Worm (Caenorhabditis elegans) whole organism, young adult: ENCODE data around the gene cnp-2.

ENCODE experiments used
- B0019.2 ChIP-seq: fragments of 200-800 bp; sonication (Bioruptor generic); conservative IDR thresholded peaks from 2 replicates; pipeline ENCODE4 v1.3.6; 2022; ENCODE audit warnings: missing genetic modification reagents, missing genetic modification characterization, missing compliant biosample characterization
- B0261.1 ChIP-seq: sonication (generic microtip); optimal IDR thresholded peaks from 2 replicates; lab custom pipeline; 2016; ENCODE audit warnings: mild to moderate bottlenecking, missing genetic modification characterization, moderate library complexity, missing compliant biosample characterization
- F22D6.2 ChIP-seq: sonication (generic microtip); optimal IDR thresholded peaks from 2 replicates; lab custom pipeline; 2016; ENCODE audit warnings: mild to moderate bottlenecking, missing genetic modification characterization, missing compliant biosample characterization
- F37B4.10 ChIP-seq: fragments of 200-800 bp; sonication (Bioruptor generic); IDR thresholded peaks from 2 replicates; pipeline ENCODE4 v1.3.6; 2022; ENCODE audit warnings: missing genetic modification characterization, missing compliant biosample characterization
- F39B2.1 ChIP-seq: fragments of 200-800 bp; sonication (Bioruptor generic); IDR thresholded peaks from 2 replicates; pipeline ENCODE4 v1.3.6; 2022; ENCODE audit warnings: missing genetic modification reagents, missing genetic modification characterization, missing compliant biosample characterization
- F52B5.7 ChIP-seq: sonication (generic microtip); optimal IDR thresholded peaks from 2 replicates; lab custom pipeline; 2016; ENCODE audit warnings: mild to moderate bottlenecking, missing genetic modification characterization, missing compliant biosample characterization
- F55B11.4 ChIP-seq: sonication (generic microtip); optimal IDR thresholded peaks from 2 replicates; lab custom pipeline; 2016; ENCODE audit warnings: missing compliant biosample characterization, missing genetic modification characterization, borderline replicate concordance; ENCODE audit not compliant: insufficient read depth
- K11D2.4 ChIP-seq: fragments of 200-800 bp; sonication (Bioruptor generic); IDR thresholded peaks from 2 replicates; pipeline ENCODE4 v1.3.6; 2022; ENCODE audit warnings: missing genetic modification reagents, missing genetic modification characterization, missing compliant biosample characterization
- K12H6.12 ChIP-seq: fragments of 200-800 bp; sonication (Bioruptor generic); optimal IDR thresholded peaks from 2 replicates; lab custom pipeline; 2018; ENCODE audit warnings: mild to moderate bottlenecking, missing genetic modification characterization, missing compliant biosample characterization
- Y56A3A.18 ChIP-seq: fragments of 200-800 bp; sonication (Bioruptor generic); IDR thresholded peaks from 2 replicates; pipeline ENCODE4 v1.3.6; 2022; ENCODE audit warnings: missing genetic modification reagents, missing genetic modification characterization, missing compliant biosample characterization
- Y67H2A.10 ChIP-seq: fragments of 200-800 bp; sonication (Bioruptor generic); conservative IDR thresholded peaks from 2 replicates; pipeline ENCODE4 v1.3.6; 2022; ENCODE audit warnings: missing genetic modification reagents, missing genetic modification characterization, missing compliant biosample characterization
- ama-1 ChIP-seq, 3 experiments: fragments of 150-350 bp in 1 of 3; sonication (generic microtip) in 2 of 3; optimal IDR thresholded peaks; 2 replicates each; lab custom pipeline; 2014 to 2018; ENCODE audit warnings: missing biosample characterization in 2 of 3, missing genetic modification characterization in 2 of 3, missing genetic modification reagents in 2 of 3
- aptf-2 ChIP-seq: fragments of 200-800 bp; sonication (Bioruptor generic); conservative IDR thresholded peaks from 2 replicates; pipeline ENCODE4 v1.3.6; 2022; ENCODE audit warnings: missing genetic modification reagents, missing genetic modification characterization, missing compliant biosample characterization
- atf-7 ChIP-seq: sonication (generic microtip); optimal IDR thresholded peaks from 2 replicates; lab custom pipeline; 2017; ENCODE audit warnings: mild to moderate bottlenecking, missing genetic modification characterization, missing compliant biosample characterization
- attf-3 ChIP-seq: fragments of 200-800 bp; sonication (Bioruptor generic); conservative IDR thresholded peaks from 2 replicates; pipeline ENCODE4 v1.3.6; 2022; ENCODE audit warnings: missing genetic modification reagents, missing genetic modification characterization, missing compliant biosample characterization
- attf-5 ChIP-seq: fragments of 200-800 bp; sonication (Bioruptor generic); optimal IDR thresholded peaks from 2 replicates; lab custom pipeline; 2018; ENCODE audit warnings: mild to moderate bottlenecking, missing genetic modification characterization, missing compliant biosample characterization
- bed-2 ChIP-seq: fragments of 200-800 bp; sonication (Bioruptor generic); IDR thresholded peaks from 2 replicates; pipeline ENCODE4 v1.3.6; 2022; ENCODE audit warnings: missing genetic modification reagents, missing genetic modification characterization, missing compliant biosample characterization
- ceh-100 ChIP-seq: fragments of 200-800 bp; sonication (Bioruptor generic); IDR thresholded peaks from 2 replicates; pipeline ENCODE4 v1.3.6; 2022; ENCODE audit warnings: missing genetic modification reagents, missing genetic modification characterization, missing compliant biosample characterization
- chd-7 ChIP-seq: sonication (generic microtip); optimal IDR thresholded peaks from 2 replicates; lab custom pipeline; 2016; ENCODE audit warnings: mild to moderate bottlenecking, missing genetic modification characterization, moderate library complexity, missing compliant biosample characterization
- dox-1 ChIP-seq: fragments of 200-800 bp; sonication (Bioruptor generic); IDR thresholded peaks from 2 replicates; pipeline ENCODE4 v1.3.6; 2022; ENCODE audit warnings: missing genetic modification reagents, missing genetic modification characterization, missing compliant biosample characterization
- egrh-3 ChIP-seq: fragments of 200-800 bp; sonication (Bioruptor generic); IDR thresholded peaks from 2 replicates; pipeline ENCODE4 v1.3.6; 2022; ENCODE audit warnings: missing genetic modification reagents, missing genetic modification characterization, missing compliant biosample characterization
- fkh-3 ChIP-seq: sonication (generic microtip); optimal IDR thresholded peaks from 2 replicates; lab custom pipeline; 2016; ENCODE audit warnings: mild to moderate bottlenecking, missing genetic modification characterization, missing compliant biosample characterization
- him-1 ChIP-seq: sonication (generic microtip); optimal IDR thresholded peaks from 2 replicates; lab custom pipeline; 2016; ENCODE audit warnings: missing genotype, missing genetic modification reagents, missing genetic modification characterization, missing compliant biosample characterization
- hlh-26 ChIP-seq: fragments of 200-800 bp; sonication (Bioruptor generic); conservative IDR thresholded peaks from 2 replicates; pipeline ENCODE4 v1.3.6; 2022; ENCODE audit warnings: missing genetic modification reagents, missing genetic modification characterization, missing compliant biosample characterization
- hrde-1 ChIP-seq: sonication (generic microtip); optimal IDR thresholded peaks from 2 replicates; lab custom pipeline; 2016; ENCODE audit warnings: missing genetic modification characterization, mild to moderate bottlenecking, missing compliant biosample characterization, moderate library complexity, missing genotype, missing genetic modification reagents, borderline replicate concordance
- let-526 ChIP-seq: fragments of 200-800 bp; sonication (Bioruptor generic); IDR thresholded peaks from 2 replicates; pipeline ENCODE4 v1.3.6; 2022; ENCODE audit warnings: missing genetic modification reagents, missing genetic modification characterization, missing compliant biosample characterization
- let-607 ChIP-seq, 2 experiments: fragments of 200-800 bp in 1 of 2; sonication (Bioruptor generic) in 1 of 2; sonication (generic microtip) in 1 of 2; optimal IDR thresholded peaks; 2 replicates each; lab custom pipeline; 2016 to 2018; ENCODE audit warnings: mild to moderate bottlenecking in 2 of 2, missing compliant biosample characterization in 2 of 2, missing genetic modification characterization in 2 of 2, moderate library complexity in 2 of 2, missing genotype in 1 of 2
- lsl-1 ChIP-seq: fragments of 200-800 bp; sonication (Bioruptor generic); optimal IDR thresholded peaks from 2 replicates; lab custom pipeline; 2018; ENCODE audit warnings: mild to moderate bottlenecking, missing genetic modification characterization, moderate library complexity, missing compliant biosample characterization
- madf-10 ChIP-seq: sonication (generic microtip); optimal IDR thresholded peaks from 2 replicates; lab custom pipeline; 2016; ENCODE audit warnings: mild to moderate bottlenecking, missing genetic modification characterization, missing compliant biosample characterization
- madf-6 ChIP-seq: fragments of 200-800 bp; sonication (Bioruptor generic); IDR thresholded peaks from 2 replicates; pipeline ENCODE4 v1.3.6; 2022; ENCODE audit warnings: missing genetic modification reagents, missing genetic modification characterization, missing compliant biosample characterization
- mcd-1 ChIP-seq: fragments of 200-800 bp; sonication (Bioruptor generic); IDR thresholded peaks from 2 replicates; pipeline ENCODE4 v1.3.6; 2022; ENCODE audit warnings: missing genetic modification reagents, missing genetic modification characterization, missing compliant biosample characterization
- mel-28 ChIP-seq: sonication (generic microtip); optimal IDR thresholded peaks from 2 replicates; lab custom pipeline; 2016; ENCODE audit warnings: borderline replicate concordance, mild to moderate bottlenecking, missing genetic modification characterization, missing compliant biosample characterization
- nfya-2 ChIP-seq: fragments of 200-800 bp; sonication (Bioruptor generic); IDR thresholded peaks from 2 replicates; pipeline ENCODE4 v1.3.6; 2022; ENCODE audit warnings: missing genetic modification reagents, missing genetic modification characterization, missing compliant biosample characterization
- nfyb-1 ChIP-seq: fragments of 200-800 bp; sonication (Bioruptor generic); IDR thresholded peaks from 2 replicates; pipeline ENCODE4 v1.3.6; 2022; ENCODE audit warnings: missing genetic modification reagents, missing genetic modification characterization, missing compliant biosample characterization
- nhr-179 ChIP-seq: sonication (generic microtip); optimal IDR thresholded peaks from 2 replicates; lab custom pipeline; 2016; ENCODE audit warnings: mild to moderate bottlenecking, missing genetic modification characterization, missing compliant biosample characterization
- nhr-80 ChIP-seq: sonication (generic microtip); optimal IDR thresholded peaks from 2 replicates; lab custom pipeline; 2016; ENCODE audit warnings: missing genetic modification characterization, missing compliant biosample characterization
- rpc-1 ChIP-seq, 2 experiments: fragments of 150-350 bp in 1 of 2; sonication (generic microtip) in 1 of 2; optimal IDR thresholded peaks; 2 replicates each; lab custom pipeline; 2014 to 2018; ENCODE audit warnings: missing biosample characterization in 1 of 2, missing genetic modification characterization in 1 of 2, missing genetic modification reagents in 1 of 2, missing genotype in 1 of 2
- snpc-4 ChIP-seq, 5 experiments: fragments of 150-350 bp in 1 of 5; sonication (generic microtip) in 4 of 5; optimal IDR thresholded peaks; 2 replicates each; lab custom pipeline; 2014 to 2018; ENCODE audit warnings: missing genetic modification characterization in 5 of 5, missing biosample characterization in 3 of 5, antibody characterized with exemption in 2 of 5, mild to moderate bottlenecking in 2 of 5, missing compliant biosample characterization in 2 of 5, missing genotype in 2 of 5, moderate library complexity in 2 of 5, missing genetic modification reagents in 1 of 5
- tbp1 ChIP-seq: fragments of 200-800 bp; sonication (Bioruptor generic); optimal IDR thresholded peaks from 2 replicates; lab custom pipeline; 2018; ENCODE audit warnings: mild to moderate bottlenecking, missing genetic modification characterization, missing compliant biosample characterization
- zfh-2 ChIP-seq: fragments of 200-800 bp; sonication (Bioruptor generic); conservative IDR thresholded peaks from 2 replicates; pipeline ENCODE4 v1.3.6; 2022; ENCODE audit warnings: missing genetic modification reagents, missing genetic modification characterization, missing compliant biosample characterization
- ztf-18 ChIP-seq: sonication (generic microtip); optimal IDR thresholded peaks from 2 replicates; lab custom pipeline; 2016; ENCODE audit warnings: missing genotype, mild to moderate bottlenecking, missing genetic modification characterization, missing compliant biosample characterization
- ztf-26 ChIP-seq: sonication (generic microtip); optimal IDR thresholded peaks from 2 replicates; lab custom pipeline; 2017; ENCODE audit warnings: missing genetic modification characterization, missing compliant biosample characterization
- ztf-6 ChIP-seq: fragments of 200-800 bp; sonication (Bioruptor generic); IDR thresholded peaks from 2 replicates; pipeline ENCODE4 v1.3.6; 2022; ENCODE audit warnings: missing genetic modification reagents, missing genetic modification characterization, missing compliant biosample characterization

Gene cnp-2

DNA sequence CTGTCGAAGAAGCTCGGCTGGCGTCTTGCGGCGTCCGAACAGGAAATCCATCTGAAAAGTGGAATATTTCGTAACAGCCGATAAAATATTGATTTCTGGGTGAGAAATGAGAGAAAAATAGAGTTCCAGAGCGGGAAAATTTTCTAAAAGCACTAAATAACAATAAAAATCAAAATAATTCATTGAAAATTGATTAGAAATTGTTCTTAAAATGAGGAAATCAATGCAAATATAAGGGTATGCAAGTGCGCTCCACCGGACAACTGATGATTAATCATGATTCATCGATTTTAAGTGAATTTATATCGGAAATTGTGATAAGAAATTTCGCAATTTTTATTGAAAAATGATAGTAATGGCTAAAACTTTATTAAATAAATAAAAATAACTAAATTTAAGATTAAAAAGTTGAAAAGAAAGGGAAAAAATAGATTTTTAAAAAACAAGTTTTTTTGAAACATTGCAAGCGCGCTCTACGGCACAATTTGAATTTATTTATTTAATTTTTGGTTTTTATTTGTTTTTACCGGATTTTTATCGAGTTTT, 7.6 kb downstream of the cnp-2 start, which contains the start of the genes vps-2 and tiar-2 (continued):
- TF ChIP-seq fkh-3 (tag; lab: Kevin White, UChicago) (no peak), aptf-2 (GFP tag; lab: Robert Waterston, UW) (no peak), F37B4.10 (no peak), him-1 (tag; lab: Kevin White, UChicago) (no peak), F22D6.2 (tag; lab: Kevin White, UChicago) (no peak), Y56A3A.18 (GFP tag; lab: Robert Waterston, UW) (no peak), Y67H2A.10 (GFP tag; lab: Robert Waterston, UW) (no peak), F39B2.1 (GFP tag; lab: Robert Waterston, UW) (no peak), lsl-1 (GFP tag; lab: Kevin White, UChicago) (peak; percentile 2), mel-28 (tag; lab: Kevin White, UChicago) (no peak), let-526 (GFP tag; lab: Robert Waterston, UW) (no peak), bed-2 (GFP tag; lab: Robert Waterston, UW) (no peak), ztf-26 (tag; lab: Kevin White, UChicago) (peak; percentile 30), ztf-6 (GFP tag; lab: Robert Waterston, UW) (no peak), madf-6 (GFP tag; lab: Robert Waterston, UW) (no peak), tbp1 (GFP tag; lab: Kevin White, UChicago) (no peak), atf-7 (tag; lab: Kevin White, UChicago) (no peak), B0261.1 (tag; lab: Kevin White, UChicago) (no peak), K11D2.4 (GFP tag; lab: Robert Waterston, UW) (no peak), snpc-4 (GFP tag; optimal IDR thresholded peaks at IDR 0.05; lab: Kevin White, UChicago) (no peak), snpc-4 (tag; optimal IDR thresholded peaks at IDR 0.05; lab: Kevin White, UChicago) (peak in 3 of 4 experiments; percentile 42 to 74 (median 46)), nhr-80 (tag; lab: Kevin White, UChicago) (peak; percentile 7), rpc-1 (optimal IDR thresholded peaks at IDR 0.05; lab: Kevin White, UChicago) (no peak), rpc-1 (tag; optimal IDR thresholded peaks at IDR 0.05; lab: Kevin White, UChicago) (no peak), ceh-100 (GFP tag; lab: Robert Waterston, UW) (no peak), attf-3 (GFP tag; lab: Robert Waterston, UW) (no peak), chd-7 (no peak), mcd-1 (GFP tag; lab: Robert Waterston, UW) (peak; percentile 89), ztf-18 (no peak), let-607 (tag; optimal IDR thresholded peaks at IDR 0.05; lab: Kevin White, UChicago) (peak in 1 of 2 experiments; percentile 36), ama-1 (optimal IDR thresholded peaks at IDR 0.05; lab: Kevin White, UChicago) (no peak), ama-1 (GFP tag; optimal IDR thresholded peaks at IDR 0.05; lab: Kevin White, UChicago) (no peak), K12H6.12 (tag; lab: Kevin White, UChicago) (peak; percentile 14), nfyb-1 (GFP tag; lab: Robert Waterston, UW) (no peak)

DNA sequence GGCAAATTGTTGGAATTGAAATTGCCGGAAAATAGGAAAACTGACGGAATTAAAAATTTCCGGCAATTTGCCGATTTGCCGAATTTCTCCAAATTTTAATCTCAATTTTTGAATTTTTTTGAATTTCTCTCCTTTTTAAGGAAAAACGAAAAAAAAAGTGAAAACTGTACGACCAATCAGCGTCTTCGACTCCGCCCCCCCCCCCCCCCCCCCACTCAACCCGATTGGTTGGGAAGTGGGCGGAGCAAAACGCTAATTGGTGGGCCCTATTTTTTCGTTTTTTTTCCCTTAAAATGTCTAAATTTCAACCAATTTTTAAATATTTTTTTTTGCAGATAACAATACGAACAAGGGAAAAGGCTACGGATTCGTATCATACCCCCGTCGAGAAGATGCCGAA, 9.3 kb downstream of the cnp-2 start:
- TF ChIP-seq egrh-3 (GFP tag; lab: Robert Waterston, UW) = peak; percentile 85
- TF ChIP-seq zfh-2 (GFP tag; lab: Robert Waterston, UW) = peak; percentile 72
- TF ChIP-seq F55B11.4 (tag; lab: Kevin White, UChicago) = no peak
- no peak for TF ChIP-seq ztf-6 (GFP tag; lab: Robert Waterston, UW)
- no peak for TF ChIP-seq attf-5 (GFP tag; lab: Kevin White, UChicago)
- no peak for TF ChIP-seq madf-10 (tag; lab: Kevin White, UChicago)
- TF ChIP-seq F52B5.7 (tag; lab: Kevin White, UChicago) = no peak
- no peak for TF ChIP-seq Y67H2A.10 (GFP tag; lab: Robert Waterston, UW)
- no peak for TF ChIP-seq nfya-2 (GFP tag; lab: Robert Waterston, UW)
- TF ChIP-seq B0019.2 (GFP tag; lab: Robert Waterston, UW) = no peak
- no peak for TF ChIP-seq hrde-1 (tag; lab: Kevin White, UChicago)
- no peak for TF ChIP-seq nhr-179 (tag; lab: Kevin White, UChicago)
- TF ChIP-seq hlh-26 (GFP tag; lab: Robert Waterston, UW) = no peak
- 0 out of 2 replicates have a peak, but pooled peaks have one; percentile 38 for TF ChIP-seq mcd-1 (GFP tag; lab: Robert Waterston, UW)
- no peak for TF ChIP-seq dox-1
